Worm (Caenorhabditis elegans) whole organism, L4 larva: ENCODE results near the gene ttr-49.

Experiments
- D1046.2 ChIP-seq: fragments of 200-800 bp; sonication (Bioruptor generic); IDR thresholded peaks from 2 replicates; pipeline ENCODE4 v1.3.6; 2022; ENCODE audit warnings: missing genetic modification characterization, missing compliant biosample characterization
- F10B5.3 ChIP-seq: sonication (generic microtip); optimal IDR thresholded peaks from 2 replicates; lab custom pipeline; 2016; ENCODE audit warnings: mild to moderate bottlenecking, missing genetic modification characterization, missing compliant biosample characterization
- F37D6.2 ChIP-seq: sonication (generic microtip); optimal IDR thresholded peaks from 2 replicates; lab custom pipeline; 2016; ENCODE audit warnings: mild to moderate bottlenecking, missing genetic modification characterization, missing compliant biosample characterization
- T26A8.4 ChIP-seq: fragments of 200-800 bp; sonication (Bioruptor generic); IDR thresholded peaks from 2 replicates; pipeline ENCODE4 v1.3.6; 2022; ENCODE audit warnings: missing genetic modification characterization, missing compliant biosample characterization
- Y105C5A.15 ChIP-seq: fragments of 200-800 bp; sonication (Bioruptor generic); IDR thresholded peaks from 2 replicates; pipeline ENCODE4 v1.3.6; 2022; ENCODE audit warnings: missing genetic modification characterization, missing compliant biosample characterization
- ZK337.2 ChIP-seq: fragments of 200-800 bp; sonication (Bioruptor generic); IDR thresholded peaks from 2 replicates; pipeline ENCODE4 v1.3.6; 2022; ENCODE audit warnings: missing genetic modification reagents, missing genetic modification characterization, missing compliant biosample characterization
- ZK546.5 ChIP-seq, 2 experiments: sonication (generic microtip); optimal IDR thresholded peaks; 2 replicates each; lab custom pipeline; 2017; ENCODE audit warnings: missing biosample characterization in 2 of 2, missing genetic modification characterization in 2 of 2
- aha-1 ChIP-seq: fragments of 150-350 bp; peaks from one replicate; lab custom pipeline; 2014; ENCODE audit warnings: missing biosample characterization, missing genetic modification characterization
- ama-1 ChIP-seq: fragments of 150-350 bp; optimal IDR thresholded peaks from 2 replicates; lab custom pipeline; 2014; ENCODE audit warnings: inconsistent platforms, mixed read lengths
- arid-1 ChIP-seq: fragments of 200-800 bp; sonication (Bioruptor generic); conservative IDR thresholded peaks from 2 replicates; pipeline ENCODE4 v1.3.6; 2022; ENCODE audit warnings: missing genetic modification reagents, missing genetic modification characterization, missing compliant biosample characterization
- ceh-32 ChIP-seq: sonication (generic microtip); optimal IDR thresholded peaks from 2 replicates; lab custom pipeline; 2016; ENCODE audit warnings: mild to moderate bottlenecking, missing genetic modification characterization, missing compliant biosample characterization; ENCODE audit not compliant: poor library complexity
- ceh-44 ChIP-seq: fragments of 200-800 bp; sonication (Bioruptor generic); IDR thresholded peaks from 2 replicates; pipeline ENCODE4 v1.3.6; 2022; ENCODE audit warnings: missing genetic modification reagents, missing genetic modification characterization, missing compliant biosample characterization
- daf-16 ChIP-seq, 3 experiments: sonication (generic microtip); optimal IDR thresholded peaks; 2 replicates each; lab custom pipeline; 2016 to 2017; ENCODE audit warnings: missing genetic modification characterization in 3 of 3, missing genetic modification reagents in 3 of 3, mild to moderate bottlenecking in 2 of 3, missing compliant biosample characterization in 2 of 3, missing biosample characterization in 1 of 3, moderate library complexity in 1 of 3
- daf-19 ChIP-seq: fragments of 200-800 bp; sonication (Bioruptor generic); conservative IDR thresholded peaks from 2 replicates; pipeline ENCODE4 v1.3.6; 2022; ENCODE audit warnings: missing genetic modification characterization, missing compliant biosample characterization
- daf-8 ChIP-seq: fragments of 200-800 bp; sonication (Bioruptor generic); IDR thresholded peaks from 2 replicates; pipeline ENCODE4 v1.3.6; 2022; ENCODE audit warnings: missing genetic modification characterization, missing compliant biosample characterization
- dmd-6 ChIP-seq: fragments of 200-800 bp; sonication (Bioruptor generic); IDR thresholded peaks from 2 replicates; pipeline ENCODE4 v1.3.6; 2022; ENCODE audit warnings: missing genetic modification reagents, missing genetic modification characterization, missing compliant biosample characterization
- dpl-1 ChIP-seq: fragments of 150-350 bp; optimal IDR thresholded peaks from 2 replicates; lab custom pipeline; 2014; ENCODE audit warnings: missing biosample characterization, missing genetic modification reagents, missing genetic modification characterization
- duxl-1 ChIP-seq: sonication (generic microtip); optimal IDR thresholded peaks from 2 replicates; lab custom pipeline; 2016; ENCODE audit warnings: mild to moderate bottlenecking, missing genetic modification characterization, moderate library complexity, missing compliant biosample characterization; ENCODE audit not compliant: poor library complexity
- egl-43 ChIP-seq: fragments of 200-800 bp; sonication (Bioruptor generic); IDR thresholded peaks from 2 replicates; pipeline ENCODE4 v1.3.6; 2022; ENCODE audit warnings: missing genetic modification reagents, missing genetic modification characterization, missing compliant biosample characterization
- gei-8 ChIP-seq: fragments of 200-800 bp; sonication (Bioruptor generic); optimal IDR thresholded peaks from 2 replicates; lab custom pipeline; 2018; ENCODE audit warnings: mild to moderate bottlenecking, missing genetic modification characterization, missing compliant biosample characterization
- hlh-11 ChIP-seq: fragments of 200-800 bp; sonication (Bioruptor generic); optimal IDR thresholded peaks from 2 replicates; lab custom pipeline; 2018; ENCODE audit warnings: mild to moderate bottlenecking, missing genetic modification characterization, missing compliant biosample characterization
- jun-1 ChIP-seq: fragments of 150-350 bp; optimal IDR thresholded peaks from 2 replicates; lab custom pipeline; 2014; ENCODE audit warnings: missing biosample characterization, missing genetic modification reagents, missing genetic modification characterization
- lin-38 ChIP-seq: fragments of 200-800 bp; sonication (Bioruptor generic); IDR thresholded peaks from 2 replicates; pipeline ENCODE4 v1.3.6; 2022; ENCODE audit warnings: missing genetic modification reagents, missing genetic modification characterization, missing compliant biosample characterization
- lsy-2 ChIP-seq, 2 experiments: fragments of 150-350 bp in 1 of 2; sonication (generic microtip) in 1 of 2; optimal IDR thresholded peaks; 2 replicates each; lab custom pipeline; 2014 to 2017; ENCODE audit warnings: missing biosample characterization in 2 of 2, missing genetic modification characterization in 2 of 2
- mdl-1 ChIP-seq, 2 experiments: fragments of 150-350 bp in 1 of 2; sonication (generic microtip) in 1 of 2; optimal IDR thresholded peaks; 2 replicates each; lab custom pipeline; 2014 to 2017; ENCODE audit warnings: missing biosample characterization in 2 of 2, missing genetic modification characterization in 2 of 2
- mdt-29 ChIP-seq: fragments of 200-800 bp; sonication (Bioruptor generic); IDR thresholded peaks from 2 replicates; pipeline ENCODE4 v1.3.6; 2022; ENCODE audit warnings: missing genetic modification reagents, missing genetic modification characterization, missing compliant biosample characterization
- mep-1 ChIP-seq: fragments of 150-350 bp; sonication (generic microtip); optimal IDR thresholded peaks from 3 replicates; lab custom pipeline; 2014; ENCODE audit warnings: missing biosample characterization, missing genetic modification characterization
- mes-2 ChIP-seq: sonication (generic microtip); optimal IDR thresholded peaks from 2 replicates; lab custom pipeline; 2016; ENCODE audit warnings: missing genotype, mild to moderate bottlenecking, missing genetic modification characterization, missing compliant biosample characterization; ENCODE audit not compliant: poor library complexity, severe bottlenecking
- mxl-2 ChIP-seq: fragments of 200-800 bp; sonication (Bioruptor generic); conservative IDR thresholded peaks from 2 replicates; pipeline ENCODE4 v1.3.6; 2022; ENCODE audit warnings: missing genetic modification reagents, missing genetic modification characterization, missing compliant biosample characterization
- mxl-3 ChIP-seq: fragments of 200-800 bp; sonication (Bioruptor generic); optimal IDR thresholded peaks from 2 replicates; lab custom pipeline; 2018; ENCODE audit warnings: mild to moderate bottlenecking, missing genetic modification characterization, missing compliant biosample characterization
- nhr-10 ChIP-seq: fragments of 150-350 bp; optimal IDR thresholded peaks from 2 replicates; lab custom pipeline; 2014; ENCODE audit warnings: missing biosample characterization, missing genetic modification characterization
- nhr-102 ChIP-seq: sonication (generic microtip); optimal IDR thresholded peaks from 2 replicates; lab custom pipeline; 2016; ENCODE audit warnings: mild to moderate bottlenecking, missing genetic modification characterization, moderate library complexity, missing compliant biosample characterization
- nhr-11 ChIP-seq: fragments of 150-350 bp; optimal IDR thresholded peaks from 2 replicates; lab custom pipeline; 2014; ENCODE audit warnings: missing biosample characterization, missing genetic modification characterization
- nhr-237 ChIP-seq: sonication (generic microtip); optimal IDR thresholded peaks from 2 replicates; lab custom pipeline; 2017; ENCODE audit warnings: missing biosample characterization, missing genetic modification characterization
- nhr-25 ChIP-seq: sonication (generic microtip); optimal IDR thresholded peaks from 2 replicates; lab custom pipeline; 2017; ENCODE audit warnings: missing genetic modification characterization, mild to moderate bottlenecking, missing compliant biosample characterization, antibody characterized with exemption, moderate library complexity, borderline replicate concordance; ENCODE audit not compliant: insufficient read depth
- nhr-28 ChIP-seq: fragments of 150-350 bp; optimal IDR thresholded peaks from 2 replicates; lab custom pipeline; 2014; ENCODE audit warnings: missing biosample characterization, missing genetic modification characterization
- nhr-41 ChIP-seq: fragments of 200-800 bp; sonication (Bioruptor generic); IDR thresholded peaks from 2 replicates; pipeline ENCODE4 v1.3.6; 2022; ENCODE audit warnings: missing genetic modification reagents, missing genetic modification characterization, missing compliant biosample characterization
- nhr-42 ChIP-seq: fragments of 200-800 bp; sonication (Bioruptor generic); IDR thresholded peaks from 2 replicates; pipeline ENCODE4 v1.3.6; 2022; ENCODE audit warnings: missing genetic modification characterization, missing compliant biosample characterization
- nhr-6 ChIP-seq: fragments of 150-350 bp; optimal IDR thresholded peaks from 2 replicates; lab custom pipeline; 2014; ENCODE audit warnings: missing biosample characterization, missing genetic modification characterization
- pha-4 ChIP-seq, 2 experiments: fragments of 150-350 bp in 1 of 2; fragments of 200-800 bp in 1 of 2; sonication (Bioruptor generic) in 1 of 2; IDR thresholded peaks in 1 of 2; optimal IDR thresholded peaks in 1 of 2; 2 replicates each; pipeline versions ENCODE4 v1.3.6 to Lab custom; 2014 to 2022; ENCODE audit warnings: missing genetic modification characterization in 2 of 2, missing genetic modification reagents in 2 of 2, missing biosample characterization in 1 of 2, missing compliant biosample characterization in 1 of 2
- php-3 ChIP-seq: fragments of 200-800 bp; sonication (Bioruptor generic); IDR thresholded peaks from 2 replicates; pipeline ENCODE4 v1.3.6; 2022; ENCODE audit warnings: missing genetic modification reagents, missing genetic modification characterization, missing compliant biosample characterization
- sdz-12 ChIP-seq: fragments of 200-800 bp; sonication (Bioruptor generic); optimal IDR thresholded peaks from 2 replicates; lab custom pipeline; 2018; ENCODE audit warnings: mild to moderate bottlenecking, missing genetic modification characterization, missing compliant biosample characterization
- snpc-1.2 ChIP-seq: fragments of 200-800 bp; sonication (Bioruptor generic); IDR thresholded peaks from 2 replicates; pipeline ENCODE4 v1.3.6; 2022; ENCODE audit warnings: missing genetic modification reagents, missing genetic modification characterization, missing compliant biosample characterization
- tag-97 ChIP-seq: fragments of 200-800 bp; sonication (Bioruptor generic); IDR thresholded peaks from 2 replicates; pipeline ENCODE4 v1.3.6; 2022; ENCODE audit warnings: missing genetic modification characterization, missing compliant biosample characterization
- tra-1 ChIP-seq: fragments of 200-800 bp; sonication (Bioruptor generic); IDR thresholded peaks from 2 replicates; pipeline ENCODE4 v1.3.6; 2022; ENCODE audit warnings: missing genetic modification reagents, missing genetic modification characterization, missing compliant biosample characterization
- unc-130 ChIP-seq: sonication (generic microtip); optimal IDR thresholded peaks from 2 replicates; lab custom pipeline; 2016; ENCODE audit warnings: missing genetic modification reagents, missing genetic modification characterization, missing compliant biosample characterization
- unc-39 ChIP-seq: sonication (generic microtip); optimal IDR thresholded peaks from 2 replicates; lab custom pipeline; 2017; ENCODE audit warnings: missing biosample characterization, missing genetic modification characterization
- vab-7 ChIP-seq: fragments of 200-800 bp; sonication (Bioruptor generic); IDR thresholded peaks from 2 replicates; pipeline ENCODE4 v1.3.6; 2022; ENCODE audit warnings: missing genetic modification reagents, missing genetic modification characterization, missing compliant biosample characterization
- zfp-2 ChIP-seq: sonication (generic microtip); optimal IDR thresholded peaks from 2 replicates; lab custom pipeline; 2016; ENCODE audit warnings: mild to moderate bottlenecking, missing genetic modification characterization, missing compliant biosample characterization
- ztf-7 ChIP-seq: fragments of 150-350 bp; optimal IDR thresholded peaks from 2 replicates; lab custom pipeline; 2014; ENCODE audit warnings: missing biosample characterization, missing genetic modification characterization

The ttr-49 gene

DNA sequence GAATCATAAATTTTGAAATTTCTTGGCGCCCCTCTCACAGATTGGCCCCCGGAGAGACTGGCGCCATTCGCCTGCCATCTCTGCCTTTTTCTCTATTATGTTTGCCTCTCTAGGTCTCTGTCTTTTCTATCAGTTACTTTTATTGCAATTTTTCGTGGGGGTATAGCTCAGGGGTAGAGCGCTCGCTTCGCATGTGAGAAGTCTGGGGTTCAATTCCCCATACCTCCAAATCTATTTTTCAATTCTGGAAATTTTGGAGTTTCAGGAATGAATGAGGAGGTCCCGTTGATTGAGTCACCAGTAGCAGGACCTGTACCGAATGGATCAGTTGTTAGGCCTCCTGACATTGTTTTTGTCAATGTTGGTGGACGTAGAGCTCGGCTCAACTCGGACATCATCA, 38.3 kb downstream of the ttr-49 start, which contains the start of gene kvs-3 (continued):
- TF ChIP-seq tra-1 (GFP tag; lab: Robert Waterston, UW) (peak; percentile 97), mdt-29 (GFP tag; lab: Robert Waterston, UW) (no peak; the same call in 1 of the 2 replicates), lsy-2 (tag; optimal IDR thresholded peaks at IDR 0.05; lab: Kevin White, UChicago) (peak in 1 of 2 experiments; percentile 48), T26A8.4 (no peak; the same call in 1 of the 2 replicates), daf-16 (GFP tag; optimal IDR thresholded peaks at IDR 0.05; lab: Kevin White, UChicago) (peak; percentile 48 to 85), daf-16 (tag; optimal IDR thresholded peaks at IDR 0.05; lab: Kevin White, UChicago) (no peak), dpl-1 (GFP tag; lab: Kevin White, UChicago) (peak; percentile 4), hlh-11 (tag; lab: Kevin White, UChicago) (no peak), zfp-2 (tag; lab: Kevin White, UChicago) (peak; percentile 30), ZK546.5 (tag; optimal IDR thresholded peaks at IDR 0.05; lab: Kevin White, UChicago) (no peak), duxl-1 (no peak), gei-8 (peak; percentile 89), mdl-1 (tag; optimal IDR thresholded peaks at IDR 0.05; lab: Kevin White, UChicago) (no peak), nhr-102 (tag; lab: Kevin White, UChicago) (no peak), D1046.2 (GFP tag; lab: Robert Waterston, UW) (peak; percentile 93), php-3 (GFP tag; lab: Robert Waterston, UW) (peak; percentile 92), tag-97 (GFP tag; lab: Robert Waterston, UW) (0 out of 2 replicates have a peak, but pooled peaks have one; percentile 52), F10B5.3 (tag; lab: Kevin White, UChicago) (peak; percentile 43), sdz-12 (GFP tag; lab: Kevin White, UChicago) (peak; percentile 44), nhr-41 (peak; percentile 97), ztf-7 (tag; lab: Kevin White, UChicago) (peak; percentile 29), Y105C5A.15 (GFP tag; lab: Robert Waterston, UW) (peak; percentile 98), vab-7 (GFP tag; lab: Robert Waterston, UW) (peak; percentile 95), daf-19 (GFP tag; lab: Robert Waterston, UW) (peak; percentile 96), ZK337.2 (peak; percentile 82), ceh-44 (GFP tag; lab: Robert Waterston, UW) (peak; percentile 90), unc-130 (GFP tag; lab: Kevin White, UChicago) (peak; percentile 22), ama-1 (lab: Kevin White, UChicago) (no peak), mxl-3 (GFP tag; lab: Kevin White, UChicago) (no peak), aha-1 (tag; lab: Kevin White, UChicago) (peak; percentile 97), mxl-2 (GFP tag; lab: Robert Waterston, UW) (peak; percentile 87), nhr-28 (tag; lab: Kevin White, UChicago) (peak; percentile 39), ceh-32 (tag; lab: Kevin White, UChicago) (no peak), dmd-6 (peak; percentile 75), nhr-11 (tag; lab: Kevin White, UChicago) (no peak), nhr-10 (tag; lab: Kevin White, UChicago) (no peak), lin-38 (GFP tag; lab: Robert Waterston, UW) (no peak; the same call in none of the 2 replicates), jun-1 (tag; lab: Kevin White, UChicago) (no peak), nhr-25 (tag; lab: Kevin White, UChicago) (no peak), daf-8 (GFP tag; lab: Robert Waterston, UW) (0 out of 2 replicates have a peak, but pooled peaks have one; percentile 76), snpc-1.2 (GFP tag; lab: Robert Waterston, UW) (no peak), arid-1 (GFP tag; lab: Robert Waterston, UW) (peak; percentile 93; the same call in 1 of the 2 replicates), nhr-42 (GFP tag; lab: Robert Waterston, UW) (no peak), mep-1 (tag; lab: Kevin White, UChicago) (no peak), unc-39 (tag; lab: Kevin White, UChicago) (no peak), egl-43 (GFP tag; lab: Robert Waterston, UW) (no peak), mes-2 (no peak), pha-4 (GFP tag; IDR thresholded peaks at IDR 0.05; lab: Robert Waterston, UW) (peak; percentile 95), pha-4 (tag; optimal IDR thresholded peaks at IDR 0.05; lab: Kevin White, UChicago) (no peak), nhr-237 (tag; lab: Kevin White, UChicago) (no peak), nhr-6 (tag; lab: Kevin White, UChicago) (no peak), F37D6.2 (peak; percentile 43)
